ENCODE assay signal across 5 fruit fly cellular contexts in the genomic region with DNA sequence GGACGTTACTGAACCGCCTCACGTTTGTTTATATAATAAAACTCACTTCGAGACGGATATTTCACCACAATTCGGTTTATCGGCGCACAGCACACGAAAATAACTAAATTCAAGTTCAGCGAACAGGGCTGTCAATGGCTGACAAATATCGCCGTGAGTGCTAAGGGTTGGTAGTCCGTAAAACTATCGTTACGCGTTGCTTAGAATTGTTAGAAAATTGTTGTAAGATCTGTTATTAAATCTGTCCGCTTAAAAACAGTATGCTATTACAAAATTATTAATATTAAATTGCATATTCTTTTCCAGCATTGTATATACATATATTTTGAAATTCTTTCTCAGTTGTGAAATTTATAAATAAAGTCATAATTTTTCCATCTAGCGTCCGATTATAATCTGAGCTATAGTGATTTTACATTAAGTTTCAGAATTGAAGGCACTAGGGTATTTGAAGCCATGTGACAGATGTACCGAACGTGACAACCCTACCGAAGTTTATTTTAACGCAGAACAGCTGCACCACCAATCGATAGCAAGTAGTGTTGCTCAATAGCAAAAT.
A peak's percentile ranks its signal among the peaks of the same experiment; 100 is the strongest.
TF ChIP-seq lines count a peak whose summit lies in the region.

A gene (minus strand): TSS at position 120 of the 559 bp plus-strand sequence.

TF ChIP-seq in whole organism, adult, 20 proteins besides CTCF, POLR2A, EP300 and RAD21 (continued from another document):
- TF ChIP-seq Mnt (GFP tag; optimal IDR thresholded peaks at IDR 0.05; lab: Kevin White, UChicago), result peak; percentile 94
- TF ChIP-seq cic (GFP tag; optimal IDR thresholded peaks at IDR 0.05; lab: Kevin White, UChicago), result no peak
- TF ChIP-seq Hr96 (GFP tag; optimal IDR thresholded peaks at IDR 0.05; lab: Kevin White, UChicago), result peak; percentile 84
- peak; percentile 92 for TF ChIP-seq CG11617 (GFP tag; optimal IDR thresholded peaks at IDR 0.05; lab: Kevin White, UChicago)

TF ChIP-seq in whole organism, embryonic, 481 proteins besides CTCF, POLR2A, EP300 and RAD21 (continued from another document and continues in another):
- TF ChIP-seq dmrt11E (tag; optimal IDR thresholded peaks at IDR 0.05; lab: Kevin White, UChicago) (peak; percentile 81), gsb (GFP tag; IDR thresholded peaks at IDR 0.05; lab: Robert Waterston, UW) (no peak), otp (GFP tag; IDR thresholded peaks at IDR 0.05; lab: Robert Waterston, UW) (no peak), aop (GFP tag; IDR thresholded peaks at IDR 0.05; lab: Robert Waterston, UW) (no peak), CG4730 (GFP tag; IDR thresholded peaks at IDR 0.05; lab: Robert Waterston, UW) (no peak; the same call in none of the 2 replicates), CG12299 (tag; optimal IDR thresholded peaks at IDR 0.05; lab: Kevin White, UChicago) (peak; percentile 48), az2 (GFP tag; optimal IDR thresholded peaks at IDR 0.05; lab: Kevin White, UChicago) (peak; percentile 83), ham (GFP tag; IDR thresholded peaks at IDR 0.05; lab: Robert Waterston, UW) (no peak), CG34376 (GFP tag; optimal IDR thresholded peaks at IDR 0.05; lab: Kevin White, UChicago) (peak; percentile 82), CG2202 (tag; optimal IDR thresholded peaks at IDR 0.05; lab: Kevin White, UChicago) (peak; percentile 32), CG8924 (tag; optimal IDR thresholded peaks at IDR 0.05; lab: Kevin White, UChicago) (peak; percentile 85), CG18619 (GFP tag; optimal IDR thresholded peaks at IDR 0.05; lab: Kevin White, UChicago) (peak; percentile 83), CG3726 (GFP tag; IDR thresholded peaks at IDR 0.05; lab: Robert Waterston, UW) (no peak), CG8359 (GFP tag; optimal IDR thresholded peaks at IDR 0.05; lab: Kevin White, UChicago; ENCODE audit: borderline replicate concordance) (no peak), CG3163 (GFP tag; optimal IDR thresholded peaks at IDR 0.05; lab: Kevin White, UChicago) (peak; percentile 19), da (GFP tag; optimal IDR thresholded peaks at IDR 0.05; lab: Kevin White, UChicago) (no peak), scrt (GFP tag; optimal IDR thresholded peaks at IDR 0.05; lab: Kevin White, UChicago) (peak; percentile 51), pzg (GFP tag; optimal IDR thresholded peaks at IDR 0.05; lab: Kevin White, UChicago) (peak; percentile 46), CG9437 (GFP tag; optimal IDR thresholded peaks at IDR 0.05; lab: Kevin White, UChicago) (peak; percentile 84), CG16863 (GFP tag; optimal IDR thresholded peaks at IDR 0.05; lab: Kevin White, UChicago) (peak; percentile 33), BEAF-32 (GFP tag; optimal IDR thresholded peaks at IDR 0.05; lab: Kevin White, UChicago) (peak; percentile 93), oc (tag; optimal IDR thresholded peaks at IDR 0.05; lab: Kevin White, UChicago) (peak; percentile 19), CG3065 (GFP tag; optimal IDR thresholded peaks at IDR 0.05; lab: Kevin White, UChicago) (peak; percentile 60), HmgZ (tag; optimal IDR thresholded peaks at IDR 0.05; lab: Kevin White, UChicago) (peak; percentile 82), sim (GFP tag; IDR thresholded peaks at IDR 0.05; lab: Robert Waterston, UW) (no peak), pros (GFP tag; optimal IDR thresholded peaks at IDR 0.05; lab: Kevin White, UChicago) (no peak), CG9609 (GFP tag; optimal IDR thresholded peaks at IDR 0.05; lab: Kevin White, UChicago) (peak; percentile 57), Chrac-16 (GFP tag; optimal IDR thresholded peaks at IDR 0.05; lab: Kevin White, UChicago) (peak; percentile 84), hth (optimal IDR thresholded peaks at IDR 0.05; lab: Kevin White, UChicago) (no peak), sisA (GFP tag; IDR thresholded peaks at IDR 0.05; lab: Robert Waterston, UW) (peak; percentile 69)

TF ChIP-seq in whole organism, prepupa, 60 proteins besides CTCF, POLR2A, EP300 and RAD21 (continued from another document and continues in another):
- TF ChIP-seq eg (GFP tag; IDR thresholded peaks at IDR 0.05; lab: Robert Waterston, UW) (peak; percentile 62), topi (GFP tag; optimal IDR thresholded peaks at IDR 0.05; lab: Kevin White, UChicago) (peak; percentile 78), Eip75B (GFP tag; optimal IDR thresholded peaks at IDR 0.05; lab: Kevin White, UChicago) (peak; percentile 77), CG32006 (GFP tag; optimal IDR thresholded peaks at IDR 0.05; lab: Kevin White, UChicago) (peak; percentile 88), CG34406 (GFP tag; optimal IDR thresholded peaks at IDR 0.05; lab: Kevin White, UChicago) (peak; percentile 78), Hr4 (GFP tag; optimal IDR thresholded peaks at IDR 0.05; lab: Kevin White, UChicago) (peak; percentile 83), CG6854 (GFP tag; optimal IDR thresholded peaks at IDR 0.05; lab: Kevin White, UChicago) (no peak), CG6276 (GFP tag; optimal IDR thresholded peaks at IDR 0.05; lab: Kevin White, UChicago) (peak; percentile 72), CG4318 (GFP tag; optimal IDR thresholded peaks at IDR 0.05; lab: Kevin White, UChicago) (peak; percentile 75), CG11294 (GFP tag; IDR thresholded peaks at IDR 0.05; lab: Robert Waterston, UW) (peak; percentile 60; the same call in 1 of the 2 replicates), CG3919 (GFP tag; optimal IDR thresholded peaks at IDR 0.05; lab: Kevin White, UChicago) (peak; percentile 77), Sox102F (GFP tag; optimal IDR thresholded peaks at IDR 0.05; lab: Kevin White, UChicago) (peak; percentile 74), ss (GFP tag; optimal IDR thresholded peaks at IDR 0.05; lab: Kevin White, UChicago) (peak; percentile 61 to 81), pdm3 (GFP tag; optimal IDR thresholded peaks at IDR 0.05; lab: Kevin White, UChicago) (peak; percentile 79), fkh (GFP tag; optimal IDR thresholded peaks at IDR 0.05; lab: Kevin White, UChicago) (peak; percentile 74), CG11902 (GFP tag; optimal IDR thresholded peaks at IDR 0.05; lab: Kevin White, UChicago) (peak; percentile 69), CG8319 (GFP tag; optimal IDR thresholded peaks at IDR 0.05; lab: Kevin White, UChicago) (peak; percentile 53), OdsH (GFP tag; optimal IDR thresholded peaks at IDR 0.05; lab: Kevin White, UChicago) (peak; percentile 84), Sox15 (GFP tag; optimal IDR thresholded peaks at IDR 0.05; lab: Kevin White, UChicago) (peak; percentile 84), CG31627 (GFP tag; optimal IDR thresholded peaks at IDR 0.05; lab: Kevin White, UChicago) (peak; percentile 81), CG8632 (GFP tag; optimal IDR thresholded peaks at IDR 0.05; lab: Kevin White, UChicago) (peak; percentile 76), Eip93F (GFP tag; optimal IDR thresholded peaks at IDR 0.05; lab: Kevin White, UChicago) (peak; percentile 58), Hr38 (GFP tag; optimal IDR thresholded peaks at IDR 0.05; lab: Kevin White, UChicago) (no peak), Lpt (GFP tag; optimal IDR thresholded peaks at IDR 0.05; lab: Kevin White, UChicago) (peak; percentile 68), Ets96B (tag; optimal IDR thresholded peaks at IDR 0.05; lab: Kevin White, UChicago) (peak; percentile 68), dac (GFP tag; optimal IDR thresholded peaks at IDR 0.05; lab: Kevin White, UChicago) (peak; percentile 44), lz (GFP tag; optimal IDR thresholded peaks at IDR 0.05; lab: Kevin White, UChicago) (peak; percentile 88), Ets21C (GFP tag; optimal IDR thresholded peaks at IDR 0.05; lab: Kevin White, UChicago) (peak; percentile 77), Gug (GFP tag; IDR thresholded peaks at IDR 0.05; lab: Robert Waterston, UW) (peak; percentile 10; the same call in 1 of the 2 replicates), fd85E (GFP tag; optimal IDR thresholded peaks at IDR 0.05; lab: Kevin White, UChicago) (peak; percentile 47), acj6 (GFP tag; optimal IDR thresholded peaks at IDR 0.05; lab: Kevin White, UChicago) (peak; percentile 85)

TF ChIP-seq in whole organism, pupa, 21 proteins besides CTCF, POLR2A, EP300 and RAD21 (continued from another document):
- TF ChIP-seq gl (tag; optimal IDR thresholded peaks at IDR 0.05; lab: Kevin White, UChicago), result peak; percentile 15
- peak; percentile 80 for TF ChIP-seq CG8159 (tag; optimal IDR thresholded peaks at IDR 0.05; lab: Kevin White, UChicago)

TF ChIP-seq in whole organism, wandering third instar larva, 38 proteins besides CTCF, POLR2A, EP300 and RAD21 (continued from another document):
- TF ChIP-seq brk (GFP tag; optimal IDR thresholded peaks at IDR 0.05; lab: Kevin White, UChicago) (peak; percentile 74), jim (GFP tag; optimal IDR thresholded peaks at IDR 0.05; lab: Kevin White, UChicago) (no peak), N (GFP tag; optimal IDR thresholded peaks at IDR 0.05; lab: Kevin White, UChicago) (no peak), CG9705 (GFP tag; optimal IDR thresholded peaks at IDR 0.05; lab: Kevin White, UChicago) (peak; percentile 70), HLH106 (tag; optimal IDR thresholded peaks at IDR 0.05; lab: Kevin White, UChicago) (peak; percentile 85), psq (GFP tag; optimal IDR thresholded peaks at IDR 0.05; lab: Kevin White, UChicago) (peak; percentile 75), Jra (GFP tag; optimal IDR thresholded peaks at IDR 0.05; lab: Kevin White, UChicago) (peak; percentile 77), rgr (GFP tag; optimal IDR thresholded peaks at IDR 0.05; lab: Kevin White, UChicago) (peak; percentile 76), dsf (GFP tag; optimal IDR thresholded peaks at IDR 0.05; lab: Kevin White, UChicago; ENCODE audit: borderline replicate concordance) (peak; percentile 70), CrebA (GFP tag; optimal IDR thresholded peaks at IDR 0.05; lab: Kevin White, UChicago; ENCODE audit: borderline replicate concordance) (no peak), dmrt93B (GFP tag; optimal IDR thresholded peaks at IDR 0.05; lab: Kevin White, UChicago) (peak; percentile 75), br (GFP tag; optimal IDR thresholded peaks at IDR 0.05; lab: Kevin White, UChicago) (peak; percentile 70), sage (GFP tag; optimal IDR thresholded peaks at IDR 0.05; lab: Kevin White, UChicago) (peak; percentile 20), Myc (optimal IDR thresholded peaks at IDR 0.05; lab: Kevin White, UChicago) (peak; percentile 57), sv (GFP tag; optimal IDR thresholded peaks at IDR 0.05; lab: Kevin White, UChicago) (peak; percentile 81), Hnf4 (GFP tag; optimal IDR thresholded peaks at IDR 0.05; lab: Kevin White, UChicago) (peak; percentile 73), Hr83 (GFP tag; optimal IDR thresholded peaks at IDR 0.05; lab: Kevin White, UChicago; ENCODE audit: poor library complexity, severe bottlenecking) (peak; percentile 47), pan (optimal IDR thresholded peaks at IDR 0.05; lab: Kevin White, UChicago) (no peak), GATAd (GFP tag; optimal IDR thresholded peaks at IDR 0.05; lab: Kevin White, UChicago) (peak; percentile 31)
